Worm (Caenorhabditis elegans) whole organism, late embryonic: ENCODE measurements around the gene mrpl-51.

ENCODE experiments used
- C38D4.7 ChIP-seq: fragments of 200-800 bp; sonication (Bioruptor generic); optimal IDR thresholded peaks from 2 replicates; lab custom pipeline; 2018; ENCODE audit warnings: mild to moderate bottlenecking, missing genetic modification characterization, moderate library complexity, missing compliant biosample characterization
- ama-1 ChIP-seq: fragments of 150-350 bp; optimal IDR thresholded peaks from 2 replicates; lab custom pipeline; 2014
- ceh-34 ChIP-seq: sonication (generic microtip); optimal IDR thresholded peaks from 2 replicates; lab custom pipeline; 2016; ENCODE audit warnings: mild to moderate bottlenecking, missing genetic modification characterization, missing compliant biosample characterization
- dmd-4 ChIP-seq: sonication (generic microtip); optimal IDR thresholded peaks from 2 replicates; lab custom pipeline; 2016; ENCODE audit warnings: borderline replicate concordance, missing genetic modification characterization, missing compliant biosample characterization
- elt-2 ChIP-seq: sonication (generic microtip); optimal IDR thresholded peaks from 2 replicates; lab custom pipeline; 2016; ENCODE audit warnings: missing genetic modification reagents, missing genetic modification characterization, missing compliant biosample characterization
- hlh-15 ChIP-seq: sonication (generic microtip); optimal IDR thresholded peaks from 2 replicates; lab custom pipeline; 2016; ENCODE audit warnings: missing genetic modification characterization, missing compliant biosample characterization
- lin-11 ChIP-seq: fragments of 200-800 bp; sonication (Bioruptor generic); optimal IDR thresholded peaks from 2 replicates; lab custom pipeline; 2018; ENCODE audit warnings: mild to moderate bottlenecking, missing genetic modification characterization, missing compliant biosample characterization
- nhr-11 ChIP-seq: fragments of 150-350 bp; optimal IDR thresholded peaks from 2 replicates; lab custom pipeline; 2014; ENCODE audit warnings: missing biosample characterization, missing genetic modification characterization
- nhr-232 ChIP-seq: sonication (generic microtip); optimal IDR thresholded peaks from 2 replicates; lab custom pipeline; 2016; ENCODE audit warnings: missing genetic modification characterization, missing compliant biosample characterization
- pat-9 ChIP-seq: fragments of 200-800 bp; sonication (Bioruptor generic); optimal IDR thresholded peaks from 2 replicates; lab custom pipeline; 2018; ENCODE audit warnings: mild to moderate bottlenecking, missing genetic modification characterization, moderate library complexity, missing compliant biosample characterization
- pha-4 ChIP-seq: fragments of 150-350 bp; optimal IDR thresholded peaks from 2 replicates; lab custom pipeline; 2018; ENCODE audit warnings: missing biosample characterization, missing genetic modification reagents, missing genetic modification characterization
- rnt-1 ChIP-seq: sonication (generic microtip); optimal IDR thresholded peaks from 2 replicates; lab custom pipeline; 2016; ENCODE audit warnings: missing genetic modification characterization, missing compliant biosample characterization

- TF ChIP-seq nhr-232 (tag; lab: Kevin White, UChicago): no peak
- TF ChIP-seq C38D4.7 (GFP tag; lab: Kevin White, UChicago): no peak
- TF ChIP-seq elt-2 (tag; lab: Kevin White, UChicago): no peak
- no peak for TF ChIP-seq rnt-1 (tag; lab: Kevin White, UChicago)
- TF ChIP-seq lin-11: no peak
- TF ChIP-seq dmd-4: no peak
- TF ChIP-seq pat-9 (tag; lab: Kevin White, UChicago): no peak
- no peak for TF ChIP-seq ceh-34 (tag; lab: Kevin White, UChicago)
- no peak for TF ChIP-seq nhr-11 (tag; lab: Kevin White, UChicago)
- no peak for TF ChIP-seq hlh-15
- no peak for TF ChIP-seq pha-4 (tag; lab: Kevin White, UChicago)
- no peak for TF ChIP-seq ama-1
Measured at ce11 chrIV:12033985-12034384, 2.9 kb downstream of the mrpl-51 start, which contains the start of gene sqst-1.
